Fruit fly (Drosophila melanogaster): ENCODE results near the gene Vps60.
A peak's percentile ranks its signal among the peaks of the same experiment; 100 is the strongest.

The Vps60 gene

dm6 chr3L:17659268-17659589 lies 37.8 kb upstream of the Vps60 start (continued):
- no peak for TF ChIP-seq ac (GFP tag; optimal IDR thresholded peaks at IDR 0.05)
- no peak for TF ChIP-seq CG31224 (GFP tag; IDR thresholded peaks at IDR 0.05)
- no peak for TF ChIP-seq CG17829 (tag; optimal IDR thresholded peaks at IDR 0.05)
- TF ChIP-seq sisA (GFP tag; IDR thresholded peaks at IDR 0.05): no peak
- TF ChIP-seq Dip2 (GFP tag; IDR thresholded peaks at IDR 0.05): no peak
- TF ChIP-seq CG1529 (GFP tag; optimal IDR thresholded peaks at IDR 0.05): no peak
- TF ChIP-seq aop (GFP tag; IDR thresholded peaks at IDR 0.05): no peak
- TF ChIP-seq CG4424 (GFP tag; optimal IDR thresholded peaks at IDR 0.05): peak; percentile 18
- TF ChIP-seq tup (GFP tag; optimal IDR thresholded peaks at IDR 0.05): peak; percentile 45
- no peak for TF ChIP-seq CG10431 (GFP tag; optimal IDR thresholded peaks at IDR 0.05)
- no peak for TF ChIP-seq sc (optimal IDR thresholded peaks at IDR 0.05)
- TF ChIP-seq sc (GFP tag; optimal IDR thresholded peaks at IDR 0.05): no peak
- no peak for TF ChIP-seq CG31365 (tag; optimal IDR thresholded peaks at IDR 0.05)
- no peak for TF ChIP-seq pros (GFP tag; optimal IDR thresholded peaks at IDR 0.05)
- TF ChIP-seq lbe (GFP tag; optimal IDR thresholded peaks at IDR 0.05): no peak
- no peak for TF ChIP-seq ewg (GFP tag; optimal IDR thresholded peaks at IDR 0.05)
- no peak for TF ChIP-seq al (GFP tag; IDR thresholded peaks at IDR 0.05)
- no peak for TF ChIP-seq dati (GFP tag; IDR thresholded peaks at IDR 0.05)
- TF ChIP-seq run (tag; optimal IDR thresholded peaks at IDR 0.05): no peak
- no peak for TF ChIP-seq CG9797 (GFP tag; optimal IDR thresholded peaks at IDR 0.05)
- TF ChIP-seq ap (GFP tag; IDR thresholded peaks at IDR 0.05): no peak
- TF ChIP-seq CG15601 (tag; optimal IDR thresholded peaks at IDR 0.05): no peak
- TF ChIP-seq CG7928 (GFP tag; optimal IDR thresholded peaks at IDR 0.05): peak; percentile 25
- TF ChIP-seq CG33557 (GFP tag; optimal IDR thresholded peaks at IDR 0.05): no peak
- no peak for TF ChIP-seq CG31388 (GFP tag; optimal IDR thresholded peaks at IDR 0.05)
- no peak for TF ChIP-seq CG34224 (GFP tag; IDR thresholded peaks at IDR 0.05; ENCODE audit: partially characterized antibody)
- TF ChIP-seq dimm (GFP tag; IDR thresholded peaks at IDR 0.05): no peak
- TF ChIP-seq Ada2b (GFP tag; IDR thresholded peaks at IDR 0.05): peak; percentile 22; the same call in 1 of the 2 replicates
- no peak for TF ChIP-seq dm (GFP tag; optimal IDR thresholded peaks at IDR 0.05)
- TF ChIP-seq inv (GFP tag; IDR thresholded peaks at IDR 0.05; ENCODE audit: partially characterized antibody): no peak
- no peak for TF ChIP-seq Neu2 (GFP tag; optimal IDR thresholded peaks at IDR 0.05; ENCODE audit: borderline replicate concordance)
- TF ChIP-seq bowl (GFP tag; IDR thresholded peaks at IDR 0.05): no peak
- peak; percentile 33 for TF ChIP-seq CG4328 (GFP tag; optimal IDR thresholded peaks at IDR 0.05)
- no peak for TF ChIP-seq CG1024 (GFP tag; IDR thresholded peaks at IDR 0.05)
- peak; percentile 63; the same call in 1 of the 3 replicates for TF ChIP-seq so (GFP tag; IDR thresholded peaks at IDR 0.05)
- no peak for TF ChIP-seq ato (GFP tag; IDR thresholded peaks at IDR 0.05; ENCODE audit: partially characterized antibody)
- TF ChIP-seq Xbp1 (GFP tag; optimal IDR thresholded peaks at IDR 0.05): no peak
- TF ChIP-seq lov (optimal IDR thresholded peaks at IDR 0.05): no peak
- TF ChIP-seq lov (GFP tag; IDR thresholded peaks at IDR 0.05): no peak
- TF ChIP-seq cg (GFP tag; optimal IDR thresholded peaks at IDR 0.05): no peak
- TF ChIP-seq CG18476 (GFP tag; optimal IDR thresholded peaks at IDR 0.05): no peak
- TF ChIP-seq C15 (GFP tag; IDR thresholded peaks at IDR 0.05): no peak
- TF ChIP-seq Tbp (GFP tag; optimal IDR thresholded peaks at IDR 0.05): no peak
- no peak for TF ChIP-seq CG15479 (GFP tag; optimal IDR thresholded peaks at IDR 0.05)
- no peak for TF ChIP-seq Rx (GFP tag; IDR thresholded peaks at IDR 0.05)
- peak; percentile 63 for TF ChIP-seq Meics (GFP tag; optimal IDR thresholded peaks at IDR 0.05)
- peak; percentile 67 for TF ChIP-seq Fer1 (GFP tag; optimal IDR thresholded peaks at IDR 0.05)
- no peak for TF ChIP-seq CG10979 (tag; optimal IDR thresholded peaks at IDR 0.05)
- no peak for TF ChIP-seq tll (GFP tag; optimal IDR thresholded peaks at IDR 0.05)
- TF ChIP-seq cas (GFP tag; IDR thresholded peaks at IDR 0.05): no peak
- TF ChIP-seq ftz-f1 (GFP tag; optimal IDR thresholded peaks at IDR 0.05): no peak
- no peak for TF ChIP-seq CG8478 (optimal IDR thresholded peaks at IDR 0.05)
- no peak for TF ChIP-seq rib (GFP tag; IDR thresholded peaks at IDR 0.05)

All from whole organism, embryonic.